Worm (Caenorhabditis elegans): Measurements from ENCODE around the gene F54B11.7.

DNA sequence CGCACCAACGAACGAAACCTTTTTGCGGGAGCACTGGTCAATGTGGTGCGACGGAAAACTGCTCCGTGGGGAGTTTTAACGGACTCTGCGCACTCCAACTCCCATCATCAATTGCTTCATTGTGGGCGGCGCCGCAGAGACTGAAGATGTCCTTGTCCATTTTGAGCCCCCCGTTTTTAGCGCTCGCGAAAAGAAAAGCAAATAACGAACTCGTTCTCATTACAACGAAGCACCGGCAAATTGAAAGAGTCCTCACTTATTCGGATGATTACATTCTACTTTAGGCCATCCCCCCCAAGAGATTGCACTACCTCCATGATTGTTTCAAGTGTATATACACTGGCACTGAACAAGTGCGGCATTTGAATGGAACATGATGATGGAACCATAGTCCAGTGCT lies 46.6 kb downstream of the F54B11.7 start, which contains the start of gene acr-9:
- TF ChIP-seq nhr-77 (tag; optimal IDR thresholded peaks at IDR 0.05): no peak
- no peak for TF ChIP-seq lsy-2 (tag; optimal IDR thresholded peaks at IDR 0.05)
- TF ChIP-seq zag-1 (tag; optimal IDR thresholded peaks at IDR 0.05): no peak
- no peak for TF ChIP-seq fos-1 (tag; optimal IDR thresholded peaks at IDR 0.05)
- TF ChIP-seq fkh-4 (tag; optimal IDR thresholded peaks at IDR 0.05; ENCODE audit: borderline replicate concordance): no peak
- no peak for TF ChIP-seq sox-4 (tag; optimal IDR thresholded peaks at IDR 0.05)
- no peak for TF ChIP-seq F16B12.6 (tag; optimal IDR thresholded peaks at IDR 0.05)
- no peak for TF ChIP-seq snpc-4 (tag; optimal IDR thresholded peaks at IDR 0.05)
- TF ChIP-seq nhr-28 (tag; optimal IDR thresholded peaks at IDR 0.05): no peak
